Worm (Caenorhabditis elegans) whole organism, young adult: ENCODE data around the gene F19G12.9.

ENCODE experiments used
- B0336.3 ChIP-seq: fragments of 200-800 bp; sonication (Bioruptor generic); IDR thresholded peaks from 2 replicates; pipeline ENCODE4 v1.3.6; 2022; ENCODE audit warnings: missing genetic modification characterization, missing compliant biosample characterization
- C17E4.6 ChIP-seq: fragments of 200-800 bp; sonication (Bioruptor generic); IDR thresholded peaks from 2 replicates; pipeline ENCODE4 v1.3.6; 2022; ENCODE audit warnings: missing genetic modification reagents, missing genetic modification characterization, missing compliant biosample characterization
- F22D6.2 ChIP-seq: sonication (generic microtip); optimal IDR thresholded peaks from 2 replicates; lab custom pipeline; 2016; ENCODE audit warnings: mild to moderate bottlenecking, missing genetic modification characterization, missing compliant biosample characterization
- F23B12.7 ChIP-seq: sonication (generic microtip); optimal IDR thresholded peaks from 2 replicates; lab custom pipeline; 2017; ENCODE audit warnings: missing genetic modification characterization, mild to moderate bottlenecking, missing compliant biosample characterization, antibody characterized with exemption, moderate library complexity; ENCODE audit not compliant: insufficient read depth
- F57C9.4 ChIP-seq: sonication (generic microtip); optimal IDR thresholded peaks from 2 replicates; lab custom pipeline; 2017; ENCODE audit warnings: mild to moderate bottlenecking, missing genetic modification characterization, missing compliant biosample characterization
- Y53G8AR.9 ChIP-seq: fragments of 200-800 bp; sonication (Bioruptor generic); conservative IDR thresholded peaks from 2 replicates; pipeline ENCODE4 v1.3.6; 2022; ENCODE audit warnings: missing genetic modification reagents, missing genetic modification characterization, missing compliant biosample characterization
- Y95B8A.8 ChIP-seq: fragments of 200-800 bp; sonication (Bioruptor generic); IDR thresholded peaks from 2 replicates; pipeline ENCODE4 v1.3.6; 2022; ENCODE audit warnings: missing genetic modification reagents, missing genetic modification characterization, missing compliant biosample characterization
- ZK185.1 ChIP-seq: sonication (generic microtip); optimal IDR thresholded peaks from 2 replicates; lab custom pipeline; 2016; ENCODE audit warnings: mild to moderate bottlenecking, missing genetic modification characterization, missing compliant biosample characterization; ENCODE audit not compliant: poor library complexity, severe bottlenecking
- athp-1 ChIP-seq: sonication (generic microtip); optimal IDR thresholded peaks from 2 replicates; lab custom pipeline; 2017; ENCODE audit warnings: mild to moderate bottlenecking, missing genetic modification characterization, missing compliant biosample characterization
- attf-3 ChIP-seq: fragments of 200-800 bp; sonication (Bioruptor generic); conservative IDR thresholded peaks from 2 replicates; pipeline ENCODE4 v1.3.6; 2022; ENCODE audit warnings: missing genetic modification reagents, missing genetic modification characterization, missing compliant biosample characterization
- bed-2 ChIP-seq: fragments of 200-800 bp; sonication (Bioruptor generic); IDR thresholded peaks from 2 replicates; pipeline ENCODE4 v1.3.6; 2022; ENCODE audit warnings: missing genetic modification reagents, missing genetic modification characterization, missing compliant biosample characterization
- ccch-3 ChIP-seq: fragments of 200-800 bp; sonication (Bioruptor generic); optimal IDR thresholded peaks from 2 replicates; lab custom pipeline; 2018; ENCODE audit warnings: mild to moderate bottlenecking, missing genetic modification characterization, missing compliant biosample characterization
- cebp-2 ChIP-seq: fragments of 200-800 bp; sonication (Bioruptor generic); IDR thresholded peaks from 2 replicates; pipeline ENCODE4 v1.3.6; 2022; ENCODE audit warnings: missing genetic modification characterization, missing compliant biosample characterization
- ceh-79 ChIP-seq: sonication (generic microtip); optimal IDR thresholded peaks from 2 replicates; lab custom pipeline; 2017; ENCODE audit warnings: mild to moderate bottlenecking, missing genetic modification characterization, missing compliant biosample characterization
- efl-1 ChIP-seq: fragments of 150-350 bp; optimal IDR thresholded peaks from 2 replicates; lab custom pipeline; 2014; ENCODE audit warnings: missing biosample characterization, missing genetic modification reagents, missing genetic modification characterization
- egl-18 ChIP-seq: fragments of 200-800 bp; sonication (Bioruptor generic); IDR thresholded peaks from 2 replicates; pipeline ENCODE4 v1.3.6; 2022; ENCODE audit warnings: missing genetic modification reagents, missing genetic modification characterization, missing compliant biosample characterization
- egrh-3 ChIP-seq: fragments of 200-800 bp; sonication (Bioruptor generic); IDR thresholded peaks from 2 replicates; pipeline ENCODE4 v1.3.6; 2022; ENCODE audit warnings: missing genetic modification reagents, missing genetic modification characterization, missing compliant biosample characterization
- ekl-4 ChIP-seq: fragments of 200-800 bp; sonication (Bioruptor generic); IDR thresholded peaks from 2 replicates; pipeline ENCODE4 v1.3.6; 2022; ENCODE audit warnings: missing genetic modification reagents, missing genetic modification characterization, missing compliant biosample characterization
- gei-17 ChIP-seq: fragments of 200-800 bp; sonication (Bioruptor generic); optimal IDR thresholded peaks from 2 replicates; lab custom pipeline; 2018; ENCODE audit warnings: mild to moderate bottlenecking, missing genetic modification characterization, missing compliant biosample characterization
- him-1 ChIP-seq: sonication (generic microtip); optimal IDR thresholded peaks from 2 replicates; lab custom pipeline; 2016; ENCODE audit warnings: missing genotype, missing genetic modification reagents, missing genetic modification characterization, missing compliant biosample characterization
- hsf-1 ChIP-seq: fragments of 200-800 bp; sonication (Bioruptor generic); IDR thresholded peaks from 2 replicates; pipeline ENCODE4 v1.3.6; 2022; ENCODE audit warnings: missing genetic modification reagents, missing genetic modification characterization, missing compliant biosample characterization
- let-526 ChIP-seq: fragments of 200-800 bp; sonication (Bioruptor generic); IDR thresholded peaks from 2 replicates; pipeline ENCODE4 v1.3.6; 2022; ENCODE audit warnings: missing genetic modification reagents, missing genetic modification characterization, missing compliant biosample characterization
- lin-40 ChIP-seq: sonication (generic microtip); optimal IDR thresholded peaks from 2 replicates; lab custom pipeline; 2016; ENCODE audit warnings: missing genetic modification characterization, mild to moderate bottlenecking, missing compliant biosample characterization, missing genotype, missing genetic modification reagents
- lir-1 ChIP-seq: fragments of 200-800 bp; sonication (Bioruptor generic); conservative IDR thresholded peaks from 2 replicates; pipeline ENCODE4 v1.3.6; 2022; ENCODE audit warnings: missing genetic modification reagents, missing genetic modification characterization, missing compliant biosample characterization
- lsl-1 ChIP-seq: fragments of 200-800 bp; sonication (Bioruptor generic); optimal IDR thresholded peaks from 2 replicates; lab custom pipeline; 2018; ENCODE audit warnings: mild to moderate bottlenecking, missing genetic modification characterization, moderate library complexity, missing compliant biosample characterization
- mel-28 ChIP-seq: sonication (generic microtip); optimal IDR thresholded peaks from 2 replicates; lab custom pipeline; 2016; ENCODE audit warnings: borderline replicate concordance, mild to moderate bottlenecking, missing genetic modification characterization, missing compliant biosample characterization
- nfya-1 ChIP-seq: sonication (generic microtip); optimal IDR thresholded peaks from 2 replicates; lab custom pipeline; 2017; ENCODE audit warnings: antibody characterized with exemption, missing compliant biosample characterization, missing genetic modification characterization, borderline replicate concordance; ENCODE audit not compliant: insufficient read depth
- nfyb-1 ChIP-seq: fragments of 200-800 bp; sonication (Bioruptor generic); IDR thresholded peaks from 2 replicates; pipeline ENCODE4 v1.3.6; 2022; ENCODE audit warnings: missing genetic modification reagents, missing genetic modification characterization, missing compliant biosample characterization
- nhr-120 ChIP-seq: fragments of 200-800 bp; sonication (Bioruptor generic); IDR thresholded peaks from 2 replicates; pipeline ENCODE4 v1.3.6; 2022; ENCODE audit warnings: missing genetic modification characterization, missing compliant biosample characterization
- nhr-27 ChIP-seq: fragments of 200-800 bp; sonication (Bioruptor generic); optimal IDR thresholded peaks from 2 replicates; lab custom pipeline; 2018; ENCODE audit warnings: mild to moderate bottlenecking, missing genetic modification characterization, moderate library complexity, missing compliant biosample characterization
- nhr-80 ChIP-seq: sonication (generic microtip); optimal IDR thresholded peaks from 2 replicates; lab custom pipeline; 2016; ENCODE audit warnings: missing genetic modification characterization, missing compliant biosample characterization
- nhr-90 ChIP-seq: sonication (generic microtip); optimal IDR thresholded peaks from 2 replicates; lab custom pipeline; 2016; ENCODE audit warnings: missing genotype, mild to moderate bottlenecking, missing genetic modification characterization, missing compliant biosample characterization
- pbrm-1 ChIP-seq: fragments of 200-800 bp; sonication (Bioruptor generic); IDR thresholded peaks from 2 replicates; pipeline ENCODE4 v1.3.6; 2022; ENCODE audit warnings: missing genetic modification reagents, missing genetic modification characterization, missing compliant biosample characterization
- pha-4 ChIP-seq: fragments of 150-350 bp; sonication (generic microtip); optimal IDR thresholded peaks from 2 replicates; lab custom pipeline; 2014; ENCODE audit warnings: missing biosample characterization, missing genetic modification reagents, missing genetic modification characterization
- rcor-1 ChIP-seq: fragments of 200-800 bp; sonication (Bioruptor generic); IDR thresholded peaks from 2 replicates; pipeline ENCODE4 v1.3.6; 2022; ENCODE audit warnings: missing genetic modification reagents, missing genetic modification characterization, missing compliant biosample characterization
- rec-8 ChIP-seq, 2 experiments: sonication (generic microtip); optimal IDR thresholded peaks; 2 replicates each; lab custom pipeline; 2016; ENCODE audit warnings: mild to moderate bottlenecking in 2 of 2, missing genetic modification characterization in 2 of 2, missing genetic modification reagents in 2 of 2, missing genotype in 2 of 2, missing biosample characterization in 1 of 2, missing compliant biosample characterization in 1 of 2, moderate library complexity in 1 of 2
- repo-1 ChIP-seq: sonication (generic microtip); optimal IDR thresholded peaks from 2 replicates; lab custom pipeline; 2017; ENCODE audit warnings: mild to moderate bottlenecking, missing genetic modification characterization, missing compliant biosample characterization
- snpc-1.1 ChIP-seq: sonication (generic microtip); optimal IDR thresholded peaks from 2 replicates; lab custom pipeline; 2017; ENCODE audit warnings: missing genetic modification characterization, mild to moderate bottlenecking, missing compliant biosample characterization, antibody characterized with exemption, moderate library complexity, missing genotype, missing genetic modification reagents; ENCODE audit not compliant: insufficient read depth
- snpc-1.3 ChIP-seq: sonication (generic microtip); optimal IDR thresholded peaks from 2 replicates; lab custom pipeline; 2017; ENCODE audit warnings: missing genetic modification characterization, mild to moderate bottlenecking, missing compliant biosample characterization, antibody characterized with exemption, moderate library complexity, missing genotype, missing genetic modification reagents; ENCODE audit not compliant: insufficient read depth
- tbp1 ChIP-seq: fragments of 200-800 bp; sonication (Bioruptor generic); optimal IDR thresholded peaks from 2 replicates; lab custom pipeline; 2018; ENCODE audit warnings: mild to moderate bottlenecking, missing genetic modification characterization, missing compliant biosample characterization
- tbx-9 ChIP-seq: sonication (generic microtip); optimal IDR thresholded peaks from 2 replicates; lab custom pipeline; 2016; ENCODE audit warnings: borderline replicate concordance, missing genetic modification characterization, inconsistent platforms, missing compliant biosample characterization
- unc-130 ChIP-seq: sonication (generic microtip); optimal IDR thresholded peaks from 2 replicates; lab custom pipeline; 2016; ENCODE audit warnings: missing genetic modification reagents, missing genetic modification characterization, missing compliant biosample characterization
- xnd-1 ChIP-seq: sonication (generic microtip); optimal IDR thresholded peaks from 2 replicates; lab custom pipeline; 2016; ENCODE audit warnings: missing genotype, missing genetic modification reagents, missing genetic modification characterization, missing compliant biosample characterization
- zfh-2 ChIP-seq: fragments of 200-800 bp; sonication (Bioruptor generic); conservative IDR thresholded peaks from 2 replicates; pipeline ENCODE4 v1.3.6; 2022; ENCODE audit warnings: missing genetic modification reagents, missing genetic modification characterization, missing compliant biosample characterization
- ztf-25 ChIP-seq: fragments of 200-800 bp; sonication (Bioruptor generic); IDR thresholded peaks from 2 replicates; pipeline ENCODE4 v1.3.6; 2022; ENCODE audit warnings: missing genetic modification reagents, missing genetic modification characterization, missing compliant biosample characterization
- ztf-3 ChIP-seq: fragments of 200-800 bp; sonication (Bioruptor generic); optimal IDR thresholded peaks from 2 replicates; lab custom pipeline; 2018; ENCODE audit warnings: mild to moderate bottlenecking, missing genetic modification characterization, missing compliant biosample characterization
- ztf-6 ChIP-seq: fragments of 200-800 bp; sonication (Bioruptor generic); IDR thresholded peaks from 2 replicates; pipeline ENCODE4 v1.3.6; 2022; ENCODE audit warnings: missing genetic modification reagents, missing genetic modification characterization, missing compliant biosample characterization

Gene F19G12.9

ce11 chrX:1379391-1379790 lies 39.6 kb upstream of the F19G12.9 start (continued):
- peak; percentile 78 for TF ChIP-seq Y53G8AR.9
- TF ChIP-seq snpc-1.1, result peak; percentile 50
- peak; percentile 68 for TF ChIP-seq him-1
- TF ChIP-seq ztf-3 (GFP tag; lab: Kevin White, UChicago), result no peak
- TF ChIP-seq mel-28 (tag; lab: Kevin White, UChicago), result no peak
- peak; percentile 54 for TF ChIP-seq repo-1
- TF ChIP-seq Y95B8A.8 (GFP tag; lab: Robert Waterston, UW), result peak; percentile 52; the same call in 1 of the 2 replicates
- TF ChIP-seq efl-1 (GFP tag; lab: Kevin White, UChicago), result no peak
- TF ChIP-seq F22D6.2 (tag; lab: Kevin White, UChicago), result peak; percentile 45
- 0 out of 2 replicates have a peak, but pooled peaks have one; percentile 34 for TF ChIP-seq C17E4.6
- TF ChIP-seq snpc-1.3 (tag; lab: Kevin White, UChicago), result peak; percentile 31
- TF ChIP-seq pha-4 (tag; lab: Kevin White, UChicago), result no peak
- TF ChIP-seq egl-18 (GFP tag; lab: Robert Waterston, UW), result peak; percentile 79; the same call in 1 of the 2 replicates
- TF ChIP-seq let-526, result no peak
- no peak for TF ChIP-seq tbx-9
- TF ChIP-seq egrh-3 (GFP tag; lab: Robert Waterston, UW), result no peak; the same call in 1 of the 2 replicates
- TF ChIP-seq lir-1 (GFP tag; lab: Robert Waterston, UW), result no peak; the same call in 1 of the 2 replicates
- TF ChIP-seq ekl-4 (GFP tag; lab: Robert Waterston, UW), result peak; percentile 66
- no peak for TF ChIP-seq ceh-79 (tag; lab: Kevin White, UChicago)
- TF ChIP-seq ZK185.1 (tag; lab: Kevin White, UChicago), result peak; percentile 77
- peak; percentile 55; the same call in 1 of the 2 replicates for TF ChIP-seq ztf-6 (GFP tag; lab: Robert Waterston, UW)
- peak; percentile 64 for TF ChIP-seq rcor-1
- no peak for TF ChIP-seq F57C9.4 (tag; lab: Kevin White, UChicago)
- TF ChIP-seq ztf-25 (GFP tag; lab: Robert Waterston, UW), result 0 out of 2 replicates have a peak, but pooled peaks have one; percentile 66
- TF ChIP-seq tbp1 (GFP tag; lab: Kevin White, UChicago), result peak; percentile 91
- TF ChIP-seq bed-2 (GFP tag; lab: Robert Waterston, UW), result no peak
- TF ChIP-seq pbrm-1 (GFP tag; lab: Robert Waterston, UW), result peak; percentile 71
- TF ChIP-seq nhr-120 (GFP tag; lab: Robert Waterston, UW), result peak; percentile 79; the same call in 1 of the 2 replicates
- TF ChIP-seq B0336.3 (GFP tag; lab: Robert Waterston, UW), result peak; percentile 74
- peak; percentile 88 for TF ChIP-seq gei-17 (GFP tag; lab: Kevin White, UChicago)
- peak; percentile 83 for TF ChIP-seq zfh-2 (GFP tag; lab: Robert Waterston, UW)
- no peak for TF ChIP-seq ccch-3
- TF ChIP-seq xnd-1, result no peak
- TF ChIP-seq nhr-90 (tag; lab: Kevin White, UChicago), result peak; percentile 88
- TF ChIP-seq cebp-2 (GFP tag; lab: Robert Waterston, UW), result 0 out of 2 replicates have a peak, but pooled peaks have one; percentile 77
- peak; percentile 2 for TF ChIP-seq lsl-1
- peak; percentile 92 for TF ChIP-seq nfyb-1 (GFP tag; lab: Robert Waterston, UW)
- 0 out of 2 replicates have a peak, but pooled peaks have one; percentile 37 for TF ChIP-seq hsf-1
- peak; percentile 51 for TF ChIP-seq nhr-27
- no peak for TF ChIP-seq attf-3 (GFP tag; lab: Robert Waterston, UW)
- TF ChIP-seq F23B12.7 (tag; lab: Kevin White, UChicago), result peak; percentile 23
- TF ChIP-seq unc-130, result peak; percentile 42
- TF ChIP-seq lin-40 (tag; lab: Kevin White, UChicago), result peak; percentile 81
- peak; percentile 29 for TF ChIP-seq athp-1
- TF ChIP-seq rec-8 (tag; optimal IDR thresholded peaks at IDR 0.05; lab: Kevin White, UChicago), result peak; percentile 38 to 73
- peak; percentile 43 for TF ChIP-seq nhr-80 (tag; lab: Kevin White, UChicago)
- TF ChIP-seq nfya-1 (tag; lab: Kevin White, UChicago), result no peak
